Fruit fly (Drosophila melanogaster) whole organism, embryonic: ENCODE results near the gene rb.

ENCODE experiments used
- Antp ChIP-seq: fragments of 200-800 bp; sonication (Bioruptor generic); optimal IDR thresholded peaks from 3 replicates; lab custom pipeline; 2016; ENCODE audit warnings: missing biosample characterization, missing genetic modification characterization
- Awh ChIP-seq: fragments of 200-800 bp; sonication (Bioruptor generic); IDR thresholded peaks from 2 replicates; pipeline ENCODE4, ENCODE4 v1.3.6; 2022; ENCODE audit warnings: missing biosample characterization, missing genetic modification characterization
- CG1024 ChIP-seq: fragments of 200-800 bp; sonication (Bioruptor generic); IDR thresholded peaks from 2 replicates; pipeline ENCODE4 v1.3.6; 2022; ENCODE audit warnings: missing biosample characterization, missing genetic modification characterization
- CG10267 ChIP-seq: fragments of 200-800 bp; sonication (Bioruptor generic); optimal IDR thresholded peaks from 2 replicates; lab custom pipeline; 2018; ENCODE audit warnings: missing biosample characterization, mild to moderate bottlenecking, missing genetic modification characterization, moderate library complexity
- CG10274 ChIP-seq: fragments of 200-800 bp; sonication (Bioruptor generic); optimal IDR thresholded peaks from 3 replicates; lab custom pipeline; 2017; ENCODE audit warnings: missing biosample characterization, mild to moderate bottlenecking, missing genetic modification characterization
- CG11085 ChIP-seq: fragments of 200-800 bp; sonication (Bioruptor generic); IDR thresholded peaks from 2 replicates; pipeline ENCODE4 v1.3.6; 2022; ENCODE audit warnings: missing biosample characterization, missing genetic modification characterization
- CG11456 ChIP-seq: fragments of 200-800 bp; sonication (Bioruptor generic); IDR thresholded peaks from 3 replicates; pipeline ENCODE4 v1.3.6; 2022; ENCODE audit warnings: missing biosample characterization, missing genetic modification characterization
- CG11504 ChIP-seq: fragments of 200-800 bp; sonication (Bioruptor generic); optimal IDR thresholded peaks from 3 replicates; lab custom pipeline; 2019; ENCODE audit warnings: missing biosample characterization, mild to moderate bottlenecking, missing genetic modification characterization, moderate library complexity
- CG1233 ChIP-seq: fragments of 200-800 bp; sonication (Bioruptor generic); optimal IDR thresholded peaks from 4 replicates; lab custom pipeline; 2018; ENCODE audit warnings: missing biosample characterization, mild to moderate bottlenecking, missing genetic modification characterization
- CG12659 ChIP-seq: fragments of 200-800 bp; sonication (Bioruptor generic); optimal IDR thresholded peaks from 3 replicates; lab custom pipeline; 2017; ENCODE audit warnings: mild to moderate bottlenecking, missing biosample characterization, missing genetic modification reagents, missing genetic modification characterization
- CG12769 ChIP-seq: fragments of 200-800 bp; sonication (Bioruptor generic); optimal IDR thresholded peaks from 2 replicates; lab custom pipeline; 2019; ENCODE audit warnings: missing biosample characterization, mild to moderate bottlenecking, missing genetic modification characterization, moderate library complexity
- CG14710 ChIP-seq: fragments of 200-800 bp; sonication (Bioruptor generic); optimal IDR thresholded peaks from 3 replicates; lab custom pipeline; 2019; ENCODE audit warnings: missing biosample characterization, mild to moderate bottlenecking, missing genetic modification characterization, moderate library complexity
- CG14965 ChIP-seq: fragments of 200-800 bp; sonication (Bioruptor generic); optimal IDR thresholded peaks from 2 replicates; lab custom pipeline; 2016; ENCODE audit warnings: missing biosample characterization, missing genetic modification characterization, borderline replicate concordance
- CG1603 ChIP-seq: fragments of 200-800 bp; sonication (Bioruptor generic); optimal IDR thresholded peaks from 2 replicates; lab custom pipeline; 2019; ENCODE audit warnings: missing biosample characterization, mild to moderate bottlenecking, missing genetic modification characterization, moderate library complexity
- CG17359 ChIP-seq: fragments of 200-800 bp; sonication (Bioruptor generic); optimal IDR thresholded peaks from 3 replicates; lab custom pipeline; 2018; ENCODE audit warnings: missing biosample characterization, mild to moderate bottlenecking, missing genetic modification characterization, moderate library complexity
- CG18011 ChIP-seq: fragments of 200-800 bp; sonication (Bioruptor generic); optimal IDR thresholded peaks from 2 replicates; lab custom pipeline; 2017; ENCODE audit warnings: missing biosample characterization, missing genetic modification characterization, mild to moderate bottlenecking, moderate library complexity, missing genotype
- CG18599 ChIP-seq: fragments of 200-800 bp; sonication (Bioruptor generic); optimal IDR thresholded peaks from 3 replicates; lab custom pipeline; 2017; ENCODE audit warnings: missing biosample characterization, missing genetic modification characterization, mild to moderate bottlenecking, moderate library complexity, missing genetic modification reagents
- CG2129 ChIP-seq: fragments of 200-800 bp; sonication (Bioruptor generic); IDR thresholded peaks from 2 replicates; pipeline ENCODE4 v1.3.6; 2022; ENCODE audit warnings: missing biosample characterization, missing genetic modification characterization; ENCODE audit not compliant: partially characterized antibody
- CG2678 ChIP-seq: fragments of 200-800 bp; sonication (Bioruptor generic); optimal IDR thresholded peaks from 3 replicates; lab custom pipeline; 2019; ENCODE audit warnings: missing biosample characterization, mild to moderate bottlenecking, missing genetic modification characterization, moderate library complexity
- CG33557 ChIP-seq: fragments of 200-800 bp; sonication (Bioruptor generic); optimal IDR thresholded peaks from 2 replicates; lab custom pipeline; 2019; ENCODE audit warnings: missing biosample characterization, mild to moderate bottlenecking, missing genetic modification characterization, moderate library complexity
- CG7271 ChIP-seq: fragments of 200-800 bp; sonication (Bioruptor generic); optimal IDR thresholded peaks from 2 replicates; lab custom pipeline; 2018; ENCODE audit warnings: missing biosample characterization, mild to moderate bottlenecking, missing genetic modification characterization, moderate library complexity
- CG7839 ChIP-seq: fragments of 200-800 bp; sonication (Bioruptor generic); optimal IDR thresholded peaks from 3 replicates; lab custom pipeline; 2018; ENCODE audit warnings: missing biosample characterization, mild to moderate bottlenecking, missing genetic modification characterization, moderate library complexity
- CG8290 ChIP-seq, 3 experiments: fragments of 200-800 bp; sonication (Bioruptor generic); optimal IDR thresholded peaks; 2 replicates each; lab custom pipeline; 2016 to 2019; ENCODE audit warnings: missing biosample characterization in 3 of 3, missing genetic modification characterization in 3 of 3, mild to moderate bottlenecking in 2 of 3, moderate library complexity in 1 of 3
- CG9817 ChIP-seq: fragments of 200-800 bp; sonication (Bioruptor generic); optimal IDR thresholded peaks from 2 replicates; lab custom pipeline; 2018; ENCODE audit warnings: missing biosample characterization, mild to moderate bottlenecking, missing genetic modification characterization, moderate library complexity
- D19B ChIP-seq: fragments of 200-800 bp; sonication (Bioruptor generic); optimal IDR thresholded peaks from 2 replicates; lab custom pipeline; 2017; ENCODE audit warnings: missing biosample characterization, mild to moderate bottlenecking, missing genetic modification characterization
- Hmr ChIP-seq: fragments of 200-800 bp; sonication (Bioruptor generic); optimal IDR thresholded peaks from 3 replicates; lab custom pipeline; 2017; ENCODE audit warnings: mild to moderate bottlenecking, missing biosample characterization, missing genetic modification reagents, missing genetic modification characterization
- Jarid2 ChIP-seq: fragments of 200-800 bp; sonication (Bioruptor generic); optimal IDR thresholded peaks from 3 replicates; lab custom pipeline; 2017; ENCODE audit warnings: mild to moderate bottlenecking, missing biosample characterization, missing genetic modification reagents, missing genetic modification characterization
- MTF-1 ChIP-seq: fragments of 200-800 bp; sonication (Bioruptor generic); optimal IDR thresholded peaks from 2 replicates; lab custom pipeline; 2018; ENCODE audit warnings: missing biosample characterization, mild to moderate bottlenecking, missing genetic modification characterization, borderline replicate concordance
- Med ChIP-seq: fragments of 200-800 bp; sonication (Bioruptor generic); peaks from one replicate; lab custom pipeline; 2016; ENCODE audit warnings: missing biosample characterization, missing genetic modification characterization, mild to moderate bottlenecking, inconsistent platforms, moderate library complexity
- Mrtf ChIP-seq: fragments of 200-800 bp; sonication (Bioruptor generic); IDR thresholded peaks from 3 replicates; pipeline ENCODE4 v1.3.6; 2022; ENCODE audit warnings: missing biosample characterization, missing genetic modification characterization
- Oaz ChIP-seq: fragments of 200-800 bp; sonication (Bioruptor generic); IDR thresholded peaks from 2 replicates; pipeline ENCODE4 v1.3.6; 2022; ENCODE audit warnings: missing biosample characterization, missing genetic modification characterization
- Oli ChIP-seq: fragments of 200-800 bp; sonication (Bioruptor generic); optimal IDR thresholded peaks from 2 replicates; lab custom pipeline; 2018; ENCODE audit warnings: missing biosample characterization, mild to moderate bottlenecking, missing genetic modification characterization, moderate library complexity
- Ravus ChIP-seq: fragments of 200-800 bp; sonication (Bioruptor generic); IDR thresholded peaks from 2 replicates; pipeline ENCODE4 v1.3.6; 2022; ENCODE audit warnings: missing biosample characterization, missing genetic modification characterization
- Six4 ChIP-seq: fragments of 200-800 bp; sonication (Bioruptor generic); optimal IDR thresholded peaks from 2 replicates; lab custom pipeline; 2016; ENCODE audit warnings: missing biosample characterization, missing genetic modification characterization
- ato ChIP-seq: fragments of 200-800 bp; sonication (Bioruptor generic); IDR thresholded peaks from 2 replicates; pipeline ENCODE4 v1.3.6; 2022; ENCODE audit warnings: missing biosample characterization, missing genetic modification characterization; ENCODE audit not compliant: partially characterized antibody
- cg ChIP-seq: fragments of 200-800 bp; sonication (Bioruptor generic); optimal IDR thresholded peaks from 3 replicates; lab custom pipeline; 2019; ENCODE audit warnings: missing biosample characterization, mild to moderate bottlenecking, missing genetic modification characterization, moderate library complexity
- ci ChIP-seq: fragments of 200-800 bp; sonication (Bioruptor generic); IDR thresholded peaks from 3 replicates; pipeline ENCODE4 v1.3.6; 2022; ENCODE audit warnings: missing biosample characterization, missing genetic modification characterization
- corto ChIP-seq: fragments of 200-800 bp; sonication (Bioruptor generic); optimal IDR thresholded peaks from 2 replicates; lab custom pipeline; 2016; ENCODE audit warnings: missing biosample characterization, mild to moderate bottlenecking, missing genetic modification characterization, moderate library complexity
- dmrt99B ChIP-seq: fragments of 200-800 bp; sonication (Bioruptor generic); optimal IDR thresholded peaks from 2 replicates; lab custom pipeline; 2018; ENCODE audit warnings: missing biosample characterization, mild to moderate bottlenecking, missing genetic modification characterization, moderate library complexity
- dysf ChIP-seq: fragments of 200-800 bp; sonication (Bioruptor generic); IDR thresholded peaks from 3 replicates; pipeline ENCODE4 v1.3.6; 2022; ENCODE audit warnings: missing biosample characterization, missing genetic modification characterization
- eyg ChIP-seq: fragments of 200-800 bp; sonication (Bioruptor generic); optimal IDR thresholded peaks from 3 replicates; lab custom pipeline; 2016; ENCODE audit warnings: missing biosample characterization, missing genetic modification characterization
- lab ChIP-seq: fragments of 200-800 bp; sonication (Bioruptor generic); optimal IDR thresholded peaks from 3 replicates; lab custom pipeline; 2017; ENCODE audit warnings: missing biosample characterization, missing genetic modification characterization, mild to moderate bottlenecking, moderate library complexity, missing genetic modification reagents
- pho ChIP-seq: fragments of 200-800 bp; sonication (Bioruptor generic); optimal IDR thresholded peaks from 2 replicates; lab custom pipeline; 2016; ENCODE audit warnings: missing biosample characterization, missing genetic modification characterization
- pnt ChIP-seq: fragments of 200-800 bp; sonication (Bioruptor generic); optimal IDR thresholded peaks from 3 replicates; lab custom pipeline; 2016; ENCODE audit warnings: missing biosample characterization, missing genetic modification characterization
- row ChIP-seq: fragments of 200-800 bp; sonication (Bioruptor generic); IDR thresholded peaks from 3 replicates; pipeline ENCODE4 v1.3.6; 2022; ENCODE audit warnings: missing biosample characterization, missing genetic modification characterization
- run ChIP-seq: fragments of 200-800 bp; sonication (Bioruptor generic); optimal IDR thresholded peaks from 3 replicates; lab custom pipeline; 2018; ENCODE audit warnings: missing biosample characterization, mild to moderate bottlenecking, missing genetic modification characterization
- sna ChIP-seq: fragments of 200-800 bp; sonication (Bioruptor generic); IDR thresholded peaks from 2 replicates; pipeline ENCODE4 v1.3.6; 2022; ENCODE audit warnings: missing biosample characterization, missing genetic modification characterization; ENCODE audit not compliant: partially characterized antibody

rb gene

DNA sequence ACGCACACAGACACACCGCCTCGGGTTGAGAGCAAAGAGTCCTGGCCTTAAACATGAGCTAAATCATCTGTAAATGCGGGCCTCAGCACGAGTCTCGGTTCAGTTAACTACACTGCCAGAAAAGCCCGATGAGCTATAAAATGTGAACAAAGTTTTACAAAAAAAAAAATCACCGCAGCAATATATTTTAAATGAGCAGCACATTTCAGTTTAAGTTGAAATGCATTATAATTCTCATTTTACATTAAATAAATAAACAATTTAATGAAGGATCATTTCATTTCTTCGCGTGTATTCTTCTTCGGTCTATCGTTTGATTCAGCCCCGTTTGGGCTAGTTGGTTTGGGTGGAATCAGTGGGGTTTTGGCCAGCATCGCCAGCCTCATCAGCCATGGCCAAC, 35.1 kb downstream of the rb start (continued):
- TF ChIP-seq CG1233 (GFP tag; lab: Kevin White, UChicago) (peak; percentile 24), Oaz (GFP tag; lab: Robert Waterston, UW) (no peak), pho (GFP tag; lab: Kevin White, UChicago) (no peak)

DNA sequence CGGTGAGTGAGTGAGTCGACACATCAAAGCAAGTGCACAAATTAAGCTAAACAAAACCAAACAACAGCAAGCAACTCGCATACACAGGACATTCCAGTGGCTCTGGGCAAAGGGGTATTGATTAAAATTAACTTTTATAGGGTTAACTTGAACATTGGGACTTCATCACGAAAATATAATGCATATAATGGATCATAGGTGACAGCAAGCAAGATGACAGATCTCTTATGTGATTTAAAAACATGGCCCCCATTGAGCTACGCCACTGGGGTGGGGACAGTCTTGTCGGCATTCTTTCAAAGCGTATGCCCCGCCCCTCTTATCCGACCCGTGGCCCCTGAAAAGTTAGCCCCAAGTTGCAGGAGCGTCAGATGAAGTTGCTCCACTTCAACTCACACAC, 36.9 kb downstream of the rb start:
- TF ChIP-seq CG12659 (GFP tag; lab: Kevin White, UChicago) (no peak), Oli (peak; percentile 1), Six4 (GFP tag; lab: Kevin White, UChicago) (no peak), Awh (GFP tag; lab: Robert Waterston, UW) (no peak), Jarid2 (no peak), CG8290 (GFP tag; optimal IDR thresholded peaks at IDR 0.05; lab: Kevin White, UChicago) (no peak), CG8290 (tag; optimal IDR thresholded peaks at IDR 0.05; lab: Kevin White, UChicago) (peak in 1 of 2 experiments; percentile 21), lab (GFP tag; lab: Kevin White, UChicago) (peak; percentile 30), Med (GFP tag; lab: Kevin White, UChicago) (peak; percentile 63), run (tag; lab: Kevin White, UChicago) (no peak), corto (GFP tag; lab: Kevin White, UChicago) (no peak), row (0 out of 3 replicates have a peak, but pooled peaks have one; percentile 34), pnt (GFP tag; lab: Kevin White, UChicago) (no peak), CG10274 (GFP tag; lab: Kevin White, UChicago) (no peak), CG7839 (tag; lab: Kevin White, UChicago) (peak; percentile 18), dmrt99B (tag; lab: Kevin White, UChicago) (peak; percentile 10), CG33557 (GFP tag; lab: Kevin White, UChicago) (no peak), CG1603 (tag; lab: Kevin White, UChicago) (peak; percentile 19), CG2129 (no peak), CG11085 (GFP tag; lab: Robert Waterston, UW) (no peak), CG18599 (peak; percentile 34), CG1024 (no peak), CG18011 (GFP tag; lab: Kevin White, UChicago) (no peak), CG10267 (no peak), CG14710 (no peak), MTF-1 (no peak), eyg (GFP tag; lab: Kevin White, UChicago) (no peak), sna (GFP tag; lab: Robert Waterston, UW) (no peak), ci (0 out of 3 replicates have a peak, but pooled peaks have one; percentile 25), CG17359 (tag; lab: Kevin White, UChicago) (no peak), CG2678 (peak; percentile 2), cg (GFP tag; lab: Kevin White, UChicago) (no peak), Ravus (GFP tag; lab: Robert Waterston, UW) (no peak), CG12769 (tag; lab: Kevin White, UChicago) (peak; percentile 21), dysf (GFP tag; lab: Robert Waterston, UW) (0 out of 3 replicates have a peak, but pooled peaks have one; percentile 30), Hmr (GFP tag; lab: Kevin White, UChicago) (peak; percentile 4), D19B (no peak), CG14965 (GFP tag; lab: Kevin White, UChicago) (no peak), CG11504 (tag; lab: Kevin White, UChicago) (peak; percentile 6), CG7271 (tag; lab: Kevin White, UChicago) (no peak), Antp (GFP tag; lab: Kevin White, UChicago) (no peak), CG11456 (0 out of 3 replicates have a peak, but pooled peaks have one; percentile 25), Mrtf (no peak), CG9817 (tag; lab: Kevin White, UChicago) (no peak), ato (GFP tag; lab: Robert Waterston, UW) (no peak)
